Fruit fly (Drosophila melanogaster): ENCODE measurements around the gene yip2.

The yip2 gene

DNA sequence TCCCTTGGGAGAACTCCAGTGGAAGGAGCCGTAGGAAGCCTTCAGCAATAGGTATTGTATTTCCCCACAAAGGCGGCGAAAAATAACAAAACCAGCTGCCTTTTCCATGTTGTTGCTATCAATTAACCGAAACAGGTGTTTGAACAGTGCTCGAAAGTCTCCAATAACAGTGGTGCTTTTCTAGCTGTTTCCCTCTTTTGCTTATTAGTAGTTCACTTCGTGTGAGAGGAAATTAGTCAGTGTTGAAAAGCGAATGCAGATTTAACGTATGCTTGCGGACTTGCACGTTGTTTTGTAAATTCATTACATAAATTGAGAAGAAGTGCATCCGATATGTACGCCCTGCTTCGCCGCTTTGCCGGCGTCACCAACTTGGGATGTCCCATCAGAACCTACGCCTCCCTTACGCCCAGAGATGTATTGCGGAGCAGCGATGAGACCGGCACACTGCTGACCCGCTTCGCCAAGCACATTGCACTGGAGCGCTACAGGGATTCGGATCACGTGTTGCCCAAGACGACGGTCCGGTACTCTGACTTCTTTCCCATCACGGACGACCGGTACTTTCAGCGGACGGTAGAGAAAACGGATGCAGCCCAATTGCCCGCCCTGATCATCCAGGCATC is 23.7 kb downstream of the yip2 start, which contains the start of the genes Datp and CG4619:
Gene Datp, minus strand, starts transcription at position 160 of the 626 bp plus-strand sequence.
Gene CG4619, plus strand, starts transcription at position 233 of the 626 bp plus-strand sequence.
- no peak for TF ChIP-seq CG11398 (GFP tag; optimal IDR thresholded peaks at IDR 0.05)
- TF ChIP-seq gro (GFP tag; optimal IDR thresholded peaks at IDR 0.05), result peak; percentile 24
- no peak for TF ChIP-seq CG33557 (GFP tag; optimal IDR thresholded peaks at IDR 0.05)
- TF ChIP-seq CG6791 (GFP tag; IDR thresholded peaks at IDR 0.05; ENCODE audit: partially characterized antibody), result peak; percentile 65; the same call in 1 of the 3 replicates
- TF ChIP-seq CG11085 (GFP tag; IDR thresholded peaks at IDR 0.05), result 0 out of 2 replicates have a peak, but pooled peaks have one; percentile 40
- no peak for TF ChIP-seq Deaf1 (tag; optimal IDR thresholded peaks at IDR 0.05)
- peak; percentile 61 for TF ChIP-seq Xbp1 (GFP tag; optimal IDR thresholded peaks at IDR 0.05)
- peak; percentile 46 for TF ChIP-seq ind (GFP tag; optimal IDR thresholded peaks at IDR 0.05)
- TF ChIP-seq Dp (GFP tag; optimal IDR thresholded peaks at IDR 0.05), result peak; percentile 17
- peak; percentile 65 for TF ChIP-seq ci (GFP tag; IDR thresholded peaks at IDR 0.05)
- TF ChIP-seq CG2199 (GFP tag; IDR thresholded peaks at IDR 0.05), result no peak
- peak; percentile 44 for TF ChIP-seq CG12659 (GFP tag; optimal IDR thresholded peaks at IDR 0.05)
- TF ChIP-seq sob (GFP tag; IDR thresholded peaks at IDR 0.05), result peak; percentile 87
- TF ChIP-seq amos (GFP tag; IDR thresholded peaks at IDR 0.05; ENCODE audit: partially characterized antibody), result peak; percentile 19; the same call in 1 of the 2 replicates
- peak; percentile 52 for TF ChIP-seq Fer1 (GFP tag; optimal IDR thresholded peaks at IDR 0.05)
- peak; percentile 74 for TF ChIP-seq CG1603 (tag; optimal IDR thresholded peaks at IDR 0.05)
- peak; percentile 21; the same call in 1 of the 2 replicates for TF ChIP-seq CG11247 (GFP tag; IDR thresholded peaks at IDR 0.05)
- peak; percentile 32 for TF ChIP-seq kni (GFP tag; optimal IDR thresholded peaks at IDR 0.05)
- peak; percentile 26; the same call in 1 of the 2 replicates for TF ChIP-seq CG13287 (GFP tag; IDR thresholded peaks at IDR 0.05; ENCODE audit: partially characterized antibody)
- TF ChIP-seq Fer3 (tag; optimal IDR thresholded peaks at IDR 0.05), result no peak
- TF ChIP-seq Mad (GFP tag; optimal IDR thresholded peaks at IDR 0.05), result peak; percentile 14
- TF ChIP-seq slbo (GFP tag; IDR thresholded peaks at IDR 0.05), result peak; percentile 71
- TF ChIP-seq jumu (GFP tag; optimal IDR thresholded peaks at IDR 0.05), result peak; percentile 8
- TF ChIP-seq cato (GFP tag; optimal IDR thresholded peaks at IDR 0.05; ENCODE audit: borderline replicate concordance), result no peak
- no peak for TF ChIP-seq CG17568 (GFP tag; optimal IDR thresholded peaks at IDR 0.05)
- peak; percentile 29 for TF ChIP-seq CHES-1-like (GFP tag; optimal IDR thresholded peaks at IDR 0.05)
- peak; percentile 7 for TF ChIP-seq HHEX (GFP tag; optimal IDR thresholded peaks at IDR 0.05)
- TF ChIP-seq CG18619 (GFP tag; optimal IDR thresholded peaks at IDR 0.05), result peak; percentile 54
- no peak for TF ChIP-seq prd (optimal IDR thresholded peaks at IDR 0.05)
- TF ChIP-seq prd (GFP tag; IDR thresholded peaks at IDR 0.05), result peak; percentile 20; the same call in 1 of the 3 replicates
- peak; percentile 96 for TF ChIP-seq Med (GFP tag)
- TF ChIP-seq ken (GFP tag; IDR thresholded peaks at IDR 0.05), result peak; percentile 53; the same call in 2 of the 3 replicates
- no peak for TF ChIP-seq bsh (GFP tag; optimal IDR thresholded peaks at IDR 0.05)
- peak; percentile 42 for TF ChIP-seq Dip3 (GFP tag; optimal IDR thresholded peaks at IDR 0.05)
- TF ChIP-seq Rfx (GFP tag; IDR thresholded peaks at IDR 0.05), result peak; percentile 81
- TF ChIP-seq Lhr (GFP tag; optimal IDR thresholded peaks at IDR 0.05), result no peak
- peak; percentile 2 for TF ChIP-seq CG4424 (GFP tag; optimal IDR thresholded peaks at IDR 0.05)
- peak; percentile 46 for TF ChIP-seq bbx (GFP tag; IDR thresholded peaks at IDR 0.05; ENCODE audit: partially characterized antibody)
- no peak; the same call in 3 of the 4 replicates for TF ChIP-seq Gug (GFP tag; IDR thresholded peaks at IDR 0.05)
- TF ChIP-seq CG3281 (GFP tag; optimal IDR thresholded peaks at IDR 0.05), result peak; percentile 32
- TF ChIP-seq Hr78 (GFP tag; optimal IDR thresholded peaks at IDR 0.05), result no peak
- TF ChIP-seq Drgx (GFP tag; IDR thresholded peaks at IDR 0.05), result peak; percentile 36; the same call in 1 of the 2 replicates
- peak; percentile 85 for TF ChIP-seq CG9932 (GFP tag; IDR thresholded peaks at IDR 0.05)
- peak; percentile 51 for TF ChIP-seq Ets97D (GFP tag; optimal IDR thresholded peaks at IDR 0.05)
- peak; percentile 31 for TF ChIP-seq CG34376 (GFP tag; optimal IDR thresholded peaks at IDR 0.05)
- TF ChIP-seq CG16779 (GFP tag; IDR thresholded peaks at IDR 0.05), result no peak
- peak; percentile 23 for TF ChIP-seq Hsf (GFP tag; optimal IDR thresholded peaks at IDR 0.05)
- peak; percentile 43 for TF ChIP-seq vfl (GFP tag; optimal IDR thresholded peaks at IDR 0.05)
- peak; percentile 93 for TF ChIP-seq CG9437 (GFP tag; optimal IDR thresholded peaks at IDR 0.05)

Measured in whole organism, embryonic.